Fruit fly (Drosophila melanogaster) whole organism, embryonic: ENCODE results near the gene Appl.
A peak's percentile ranks its signal among the peaks of the same experiment; 100 is the strongest.

Experiments
- CG10209 ChIP-seq: fragments of 200-800 bp; sonication (Bioruptor generic); optimal IDR thresholded peaks from 3 replicates; lab custom pipeline; 2017; ENCODE audit warnings: missing biosample characterization, mild to moderate bottlenecking, missing genetic modification characterization, missing genetic modification reagents
- CG11695 ChIP-seq: fragments of 200-800 bp; sonication (Bioruptor generic); IDR thresholded peaks from 3 replicates; pipeline ENCODE4 v1.3.6; 2022; ENCODE audit warnings: missing biosample characterization, missing genetic modification characterization
- CG11696 ChIP-seq: fragments of 200-800 bp; sonication (Bioruptor generic); IDR thresholded peaks from 2 replicates; pipeline ENCODE4 v1.3.6; 2022; ENCODE audit warnings: missing biosample characterization, missing genetic modification characterization
- CG14014 ChIP-seq: fragments of 200-800 bp; sonication (Bioruptor generic); IDR thresholded peaks from 2 replicates; pipeline ENCODE4 v1.3.6; 2022; ENCODE audit warnings: missing biosample characterization, missing genetic modification characterization
- CG16779 ChIP-seq: fragments of 200-800 bp; sonication (Bioruptor generic); IDR thresholded peaks from 2 replicates; pipeline ENCODE4 v1.3.6; 2022; ENCODE audit warnings: missing biosample characterization, missing genetic modification characterization
- CG16813 ChIP-seq: fragments of 200-800 bp; sonication (Bioruptor generic); IDR thresholded peaks from 3 replicates; pipeline ENCODE4 v1.3.6; 2022; ENCODE audit warnings: missing biosample characterization, missing genetic modification characterization; ENCODE audit not compliant: partially characterized antibody
- CG17912 ChIP-seq: fragments of 200-800 bp; sonication (Bioruptor generic); optimal IDR thresholded peaks from 2 replicates; lab custom pipeline; 2018; ENCODE audit warnings: missing biosample characterization, mild to moderate bottlenecking, missing genetic modification characterization
- CG2120 ChIP-seq: fragments of 200-800 bp; sonication (Bioruptor generic); optimal IDR thresholded peaks from 3 replicates; lab custom pipeline; 2016; ENCODE audit warnings: missing biosample characterization, missing genetic modification characterization
- CG2712 ChIP-seq: fragments of 200-800 bp; optimal IDR thresholded peaks from 3 replicates; lab custom pipeline; 2019; ENCODE audit warnings: missing biosample characterization, mild to moderate bottlenecking, missing genetic modification characterization, moderate library complexity
- CG31388 ChIP-seq: fragments of 200-800 bp; sonication (Bioruptor generic); optimal IDR thresholded peaks from 2 replicates; lab custom pipeline; 2016; ENCODE audit warnings: missing biosample characterization, missing genetic modification characterization
- CG42726 ChIP-seq: fragments of 200-800 bp; sonication (Bioruptor generic); IDR thresholded peaks from 2 replicates; pipeline ENCODE4 v1.3.6; 2022; ENCODE audit warnings: missing biosample characterization, missing genetic modification characterization; ENCODE audit not compliant: partially characterized antibody
- CG6654 ChIP-seq: fragments of 200-800 bp; sonication (Bioruptor generic); optimal IDR thresholded peaks from 2 replicates; lab custom pipeline; 2017; ENCODE audit warnings: missing biosample characterization, mild to moderate bottlenecking, missing genetic modification characterization
- CG6791 ChIP-seq: fragments of 200-800 bp; sonication (Bioruptor generic); IDR thresholded peaks from 3 replicates; pipeline ENCODE4 v1.3.6; 2022; ENCODE audit warnings: missing biosample characterization, missing genetic modification characterization; ENCODE audit not compliant: partially characterized antibody
- CG6813 ChIP-seq: fragments of 200-800 bp; sonication (Bioruptor generic); optimal IDR thresholded peaks from 2 replicates; lab custom pipeline; 2017; ENCODE audit warnings: missing biosample characterization, missing genetic modification characterization, mild to moderate bottlenecking, moderate library complexity, missing genetic modification reagents
- CG7357 ChIP-seq: fragments of 200-800 bp; sonication (Bioruptor generic); IDR thresholded peaks from 3 replicates; pipeline ENCODE4 v1.3.6; 2022; ENCODE audit warnings: missing biosample characterization, missing genetic modification characterization
- CG8290 ChIP-seq, 3 experiments: fragments of 200-800 bp; sonication (Bioruptor generic); optimal IDR thresholded peaks; 2 replicates each; lab custom pipeline; 2016 to 2019; ENCODE audit warnings: missing biosample characterization in 3 of 3, missing genetic modification characterization in 3 of 3, mild to moderate bottlenecking in 2 of 3, moderate library complexity in 1 of 3
- Gug ChIP-seq: fragments of 200-800 bp; sonication (Bioruptor generic); IDR thresholded peaks from 4 replicates; pipeline ENCODE4 v1.3.6; 2022; ENCODE audit warnings: missing biosample characterization, missing genetic modification characterization
- H2.0 ChIP-seq: fragments of 200-800 bp; sonication (Bioruptor generic); IDR thresholded peaks from 2 replicates; pipeline ENCODE4 v1.3.6; 2022; ENCODE audit warnings: missing biosample characterization, missing genetic modification characterization
- HLH4C ChIP-seq: fragments of 200-800 bp; sonication (Bioruptor generic); IDR thresholded peaks from 3 replicates; pipeline ENCODE4 v1.3.6; 2022; ENCODE audit warnings: missing biosample characterization, missing genetic modification characterization; ENCODE audit not compliant: partially characterized antibody
- HLH54F ChIP-seq: fragments of 200-800 bp; sonication (Bioruptor generic); optimal IDR thresholded peaks from 3 replicates; lab custom pipeline; 2016; ENCODE audit warnings: missing biosample characterization, missing genetic modification characterization
- Hr51 ChIP-seq, 2 experiments: fragments of 200-800 bp; sonication (Bioruptor generic); optimal IDR thresholded peaks; 2 replicates in 1 of 2; 3 replicates in 1 of 2; lab custom pipeline; 2016 to 2018; ENCODE audit warnings: missing biosample characterization in 2 of 2, missing genetic modification characterization in 2 of 2, mild to moderate bottlenecking in 1 of 2, moderate library complexity in 1 of 2
- Mrtf ChIP-seq: fragments of 200-800 bp; sonication (Bioruptor generic); IDR thresholded peaks from 3 replicates; pipeline ENCODE4 v1.3.6; 2022; ENCODE audit warnings: missing biosample characterization, missing genetic modification characterization
- Nf-YB ChIP-seq: fragments of 200-800 bp; sonication (Bioruptor generic); optimal IDR thresholded peaks from 3 replicates; lab custom pipeline; 2019; ENCODE audit warnings: missing biosample characterization, mild to moderate bottlenecking, missing genetic modification characterization, moderate library complexity
- NfI ChIP-seq: fragments of 200-800 bp; sonication (Bioruptor generic); optimal IDR thresholded peaks from 3 replicates; lab custom pipeline; 2018; ENCODE audit warnings: missing biosample characterization, mild to moderate bottlenecking, missing genetic modification characterization, moderate library complexity
- Oaz ChIP-seq: fragments of 200-800 bp; sonication (Bioruptor generic); IDR thresholded peaks from 2 replicates; pipeline ENCODE4 v1.3.6; 2022; ENCODE audit warnings: missing biosample characterization, missing genetic modification characterization
- Ravus ChIP-seq: fragments of 200-800 bp; sonication (Bioruptor generic); IDR thresholded peaks from 2 replicates; pipeline ENCODE4 v1.3.6; 2022; ENCODE audit warnings: missing biosample characterization, missing genetic modification characterization
- Rfx ChIP-seq: fragments of 200-800 bp; sonication (Bioruptor generic); IDR thresholded peaks from 2 replicates; pipeline ENCODE4 v1.3.6; 2022; ENCODE audit warnings: missing biosample characterization, missing genetic modification characterization
- Sox102F ChIP-seq: fragments of 200-800 bp; sonication (Bioruptor generic); optimal IDR thresholded peaks from 2 replicates; lab custom pipeline; 2018; ENCODE audit warnings: missing biosample characterization, mild to moderate bottlenecking, missing genetic modification characterization, moderate library complexity
- Tbp ChIP-seq: fragments of >200 bp; optimal IDR thresholded peaks from 2 replicates; lab custom pipeline; 2018; ENCODE audit warnings: missing biosample characterization, missing genetic modification characterization
- Trl ChIP-seq, 3 experiments: fragments of >200 bp in 2 of 3; fragments of 200-800 bp in 1 of 3; sonication (Bioruptor generic) in 1 of 3; optimal IDR thresholded peaks; 2 replicates in 1 of 3; 3 replicates in 2 of 3; lab custom pipeline; 2016 to 2017; ENCODE audit warnings: missing biosample characterization in 1 of 3, missing genetic modification characterization in 1 of 3
- ap ChIP-seq: fragments of 200-800 bp; sonication (Bioruptor generic); IDR thresholded peaks from 2 replicates; pipeline ENCODE4 v1.3.6; 2022; ENCODE audit warnings: missing biosample characterization, missing genetic modification characterization
- cas ChIP-seq: fragments of 200-800 bp; sonication (Bioruptor generic); IDR thresholded peaks from 2 replicates; pipeline ENCODE4 v1.3.6; 2022; ENCODE audit warnings: missing biosample characterization, missing genetic modification characterization
- dmrt99B ChIP-seq: fragments of 200-800 bp; sonication (Bioruptor generic); optimal IDR thresholded peaks from 2 replicates; lab custom pipeline; 2018; ENCODE audit warnings: missing biosample characterization, mild to moderate bottlenecking, missing genetic modification characterization, moderate library complexity
- ewg ChIP-seq: fragments of 200-800 bp; sonication (Bioruptor generic); optimal IDR thresholded peaks from 3 replicates; lab custom pipeline; 2017; ENCODE audit warnings: mild to moderate bottlenecking, missing biosample characterization, missing genetic modification reagents, missing genetic modification characterization
- hbn ChIP-seq: fragments of 200-800 bp; sonication (Bioruptor generic); IDR thresholded peaks from 2 replicates; pipeline ENCODE4 v1.3.6; 2022; ENCODE audit warnings: missing biosample characterization, missing genetic modification characterization; ENCODE audit not compliant: partially characterized antibody
- hth ChIP-seq: fragments of >200 bp; optimal IDR thresholded peaks from 2 replicates; lab custom pipeline; 2017; ENCODE audit warnings: inconsistent platforms
- mld ChIP-seq: fragments of 200-800 bp; sonication (Bioruptor generic); IDR thresholded peaks from 3 replicates; pipeline ENCODE4 v1.3.6; 2022; ENCODE audit warnings: missing biosample characterization, missing genetic modification characterization; ENCODE audit not compliant: partially characterized antibody
- nmo ChIP-seq: fragments of 200-800 bp; sonication (Bioruptor generic); optimal IDR thresholded peaks from 2 replicates; lab custom pipeline; 2018; ENCODE audit warnings: missing biosample characterization, mild to moderate bottlenecking, missing genetic modification characterization, moderate library complexity
- nom ChIP-seq: fragments of 200-800 bp; sonication (Bioruptor generic); optimal IDR thresholded peaks from 2 replicates; lab custom pipeline; 2017; ENCODE audit warnings: missing biosample characterization, missing genetic modification characterization, mild to moderate bottlenecking, moderate library complexity, missing genetic modification reagents
- pan ChIP-seq, 4 experiments: fragments of >200 bp in 3 of 4; fragments of 200-800 bp in 1 of 4; sonication (Bioruptor generic) in 1 of 4; optimal IDR thresholded peaks in 3 of 4; IDR thresholded peaks in 1 of 4; 2 replicates each; pipeline versions ENCODE4 v1.3.6 to Lab custom; 2017 to 2022; ENCODE audit warnings: missing biosample characterization in 2 of 4, missing genetic modification characterization in 2 of 4, mixed read lengths in 1 of 4
- ranshi ChIP-seq: fragments of 200-800 bp; sonication (Bioruptor generic); IDR thresholded peaks from 2 replicates; pipeline ENCODE4 v1.3.6; 2022; ENCODE audit warnings: missing biosample characterization, missing genetic modification characterization
- scrt ChIP-seq: fragments of 200-800 bp; sonication (Bioruptor generic); optimal IDR thresholded peaks from 2 replicates; lab custom pipeline; 2018; ENCODE audit warnings: missing biosample characterization, mild to moderate bottlenecking, missing genetic modification characterization, moderate library complexity
- so ChIP-seq: fragments of 200-800 bp; sonication (Bioruptor generic); IDR thresholded peaks from 3 replicates; pipeline ENCODE4 v1.3.6; 2022; ENCODE audit warnings: missing biosample characterization, missing genetic modification characterization
- sob ChIP-seq: fragments of 200-800 bp; sonication (Bioruptor generic); IDR thresholded peaks from 2 replicates; pipeline ENCODE4 v1.3.6; 2022; ENCODE audit warnings: missing biosample characterization, missing genetic modification characterization
- sug ChIP-seq: fragments of 200-800 bp; optimal IDR thresholded peaks from 2 replicates; lab custom pipeline; 2019; ENCODE audit warnings: missing biosample characterization, mild to moderate bottlenecking, missing genetic modification characterization, moderate library complexity
- tll ChIP-seq, 2 experiments: fragments of 200-800 bp in 1 of 2; fragments of >200 bp in 1 of 2; sonication (Bioruptor generic) in 1 of 2; optimal IDR thresholded peaks; 2 replicates each; lab custom pipeline; 2017 to 2019; ENCODE audit warnings: missing biosample characterization in 2 of 2, missing genetic modification characterization in 2 of 2, mild to moderate bottlenecking in 1 of 2, moderate library complexity in 1 of 2
- tx ChIP-seq: fragments of 200-800 bp; sonication (Bioruptor generic); optimal IDR thresholded peaks from 2 replicates; lab custom pipeline; 2016; ENCODE audit warnings: missing biosample characterization, missing genetic modification characterization
- wek ChIP-seq: fragments of 200-800 bp; sonication (Bioruptor generic); optimal IDR thresholded peaks from 3 replicates; lab custom pipeline; 2018; ENCODE audit warnings: missing biosample characterization, mild to moderate bottlenecking, missing genetic modification characterization, moderate library complexity
- zen ChIP-seq: fragments of 200-800 bp; sonication (Bioruptor generic); optimal IDR thresholded peaks from 3 replicates; lab custom pipeline; 2018; ENCODE audit warnings: missing biosample characterization, mild to moderate bottlenecking, missing genetic modification characterization, moderate library complexity

Appl gene

DNA sequence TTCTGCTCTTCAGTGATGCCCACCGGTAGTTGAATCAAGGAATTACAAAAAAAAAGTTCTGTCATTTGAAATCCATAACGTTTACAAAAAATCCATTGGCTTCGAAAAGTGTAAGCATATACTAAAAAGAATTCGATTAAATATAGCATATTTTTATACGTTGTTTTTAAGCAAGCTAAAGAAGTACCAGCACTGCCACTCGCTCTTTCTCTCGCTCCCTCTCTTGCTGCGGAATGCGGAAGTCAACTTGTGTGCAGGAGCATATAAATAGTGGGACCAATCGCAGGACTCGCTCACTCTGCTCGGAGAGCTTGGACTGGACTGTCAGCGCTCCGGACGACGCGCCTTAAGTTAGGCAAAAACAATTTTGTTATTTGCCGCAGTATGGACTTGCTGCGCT, 35.7 kb upstream of the Appl start, which contains the start of gene CG17778 (continued):
- TF ChIP-seq CG14014 (GFP tag; lab: Robert Waterston, UW): 0 out of 2 replicates have a peak, but pooled peaks have one; percentile 36
- TF ChIP-seq Nf-YB (GFP tag; lab: Kevin White, UChicago): peak; percentile 28
- TF ChIP-seq Rfx (GFP tag; lab: Robert Waterston, UW): 0 out of 2 replicates have a peak, but pooled peaks have one; percentile 23
- no peak for TF ChIP-seq NfI (GFP tag; lab: Kevin White, UChicago)
- TF ChIP-seq CG2712 (tag; lab: Kevin White, UChicago): no peak
- no peak for TF ChIP-seq Hr51 (GFP tag; optimal IDR thresholded peaks at IDR 0.05; lab: Kevin White, UChicago)
- no peak for TF ChIP-seq Mrtf (GFP tag; lab: Robert Waterston, UW)
- no peak for TF ChIP-seq mld
- no peak for TF ChIP-seq CG16813
- no peak for TF ChIP-seq H2.0
- TF ChIP-seq Trl (optimal IDR thresholded peaks at IDR 0.05; lab: Kevin White, UChicago): peak; percentile 32 to 46
- TF ChIP-seq Trl (GFP tag; optimal IDR thresholded peaks at IDR 0.05; lab: Kevin White, UChicago): no peak
- TF ChIP-seq CG7357 (GFP tag; lab: Robert Waterston, UW): no peak
- TF ChIP-seq CG6791 (GFP tag; lab: Robert Waterston, UW): no peak
- TF ChIP-seq CG11695: 0 out of 3 replicates have a peak, but pooled peaks have one; percentile 18
- TF ChIP-seq tll (GFP tag; optimal IDR thresholded peaks at IDR 0.05; lab: Kevin White, UChicago): no peak
- TF ChIP-seq wek: no peak
- no peak for TF ChIP-seq sug (tag; lab: Kevin White, UChicago)
- TF ChIP-seq HLH4C (GFP tag; lab: Robert Waterston, UW): no peak
- TF ChIP-seq CG2120 (GFP tag; lab: Kevin White, UChicago): peak; percentile 32
- TF ChIP-seq cas (GFP tag; lab: Robert Waterston, UW): no peak
- no peak for TF ChIP-seq HLH54F
- TF ChIP-seq nmo: no peak
- no peak for TF ChIP-seq sob (GFP tag; lab: Robert Waterston, UW)
- no peak for TF ChIP-seq CG6654 (GFP tag; lab: Kevin White, UChicago)
- no peak for TF ChIP-seq nom (GFP tag; lab: Kevin White, UChicago)
- TF ChIP-seq CG10209 (GFP tag; lab: Kevin White, UChicago): no peak
- no peak for TF ChIP-seq pan (optimal IDR thresholded peaks at IDR 0.05; lab: Kevin White, UChicago)
- peak in 1 of 2 experiments; percentile 35 for TF ChIP-seq pan (GFP tag; optimal IDR thresholded peaks at IDR 0.05 in 1 of 2, IDR thresholded peaks at IDR 0.05 in 1 of 2)
- TF ChIP-seq ap (GFP tag; lab: Robert Waterston, UW): no peak
- peak; percentile 35; the same call in 1 of the 2 replicates for TF ChIP-seq CG16779 (GFP tag; lab: Robert Waterston, UW)
- no peak for TF ChIP-seq Ravus (GFP tag; lab: Robert Waterston, UW)
- no peak for TF ChIP-seq CG6813 (GFP tag; lab: Kevin White, UChicago)
- no peak for TF ChIP-seq Gug (GFP tag; lab: Robert Waterston, UW)
- TF ChIP-seq Sox102F: no peak
- no peak for TF ChIP-seq zen
- no peak for TF ChIP-seq Oaz (GFP tag; lab: Robert Waterston, UW)
- no peak for TF ChIP-seq tx (GFP tag; lab: Kevin White, UChicago)
- TF ChIP-seq dmrt99B (tag; lab: Kevin White, UChicago): no peak
- TF ChIP-seq so (GFP tag; lab: Robert Waterston, UW): no peak
- peak; percentile 22; the same call in 1 of the 2 replicates for TF ChIP-seq ranshi (GFP tag; lab: Robert Waterston, UW)
- no peak for TF ChIP-seq scrt (GFP tag; lab: Kevin White, UChicago)
- TF ChIP-seq CG31388: no peak
- no peak for TF ChIP-seq CG8290 (GFP tag; optimal IDR thresholded peaks at IDR 0.05; lab: Kevin White, UChicago)
- peak in 1 of 2 experiments; percentile 28 for TF ChIP-seq CG8290 (tag; optimal IDR thresholded peaks at IDR 0.05; lab: Kevin White, UChicago)
- no peak for TF ChIP-seq Tbp
- no peak for TF ChIP-seq ewg
- no peak for TF ChIP-seq CG42726
- no peak for TF ChIP-seq CG17912 (GFP tag; lab: Kevin White, UChicago)
- no peak for TF ChIP-seq CG11696 (GFP tag; lab: Robert Waterston, UW)
- no peak for TF ChIP-seq hth (lab: Kevin White, UChicago)
- no peak for TF ChIP-seq hbn
